Worm (Caenorhabditis elegans): ENCODE data around the gene Y116A8C.24.
"Not testable (repeated sequence)": the region's sequence is repeated elsewhere in the genome, so short reads cannot be mapped to it uniquely, and the experiment has no call there.

DNA sequence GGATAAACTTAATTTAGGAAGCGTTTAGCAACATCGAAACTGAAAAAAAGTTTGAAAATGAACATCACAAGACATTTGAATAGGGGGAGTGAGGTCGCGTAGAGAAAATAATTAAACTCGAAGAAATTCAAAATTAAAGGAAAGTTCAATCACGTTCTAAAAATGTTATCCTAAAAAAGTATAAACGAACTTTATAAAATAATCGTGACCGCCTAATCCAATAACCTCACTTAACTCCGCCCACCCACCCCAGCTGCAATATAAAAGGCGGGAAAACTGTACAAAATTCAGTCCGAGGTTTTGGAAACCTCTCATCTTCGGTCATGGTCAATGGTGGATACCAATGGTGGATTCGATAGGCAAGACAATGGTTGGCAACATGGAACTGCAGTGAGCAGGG, 5.8 kb downstream of the Y116A8C.24 start, which contains the start of gene Y116A8C.465:
- TF ChIP-seq him-1, W03F9.2 (tag; optimal IDR thresholded peaks at IDR 0.05): not testable (repeated sequence)
